Worm (Caenorhabditis elegans) whole organism, young adult: ENCODE data around the gene cct-6.
A peak's percentile ranks its signal among the peaks of the same experiment; 100 is the strongest.

Experiments
- B0019.2 ChIP-seq: fragments of 200-800 bp; sonication (Bioruptor generic); conservative IDR thresholded peaks from 2 replicates; pipeline ENCODE4 v1.3.6; 2022; ENCODE audit warnings: missing genetic modification reagents, missing genetic modification characterization, missing compliant biosample characterization
- B0035.1 ChIP-seq: sonication (generic microtip); optimal IDR thresholded peaks from 2 replicates; lab custom pipeline; 2016; ENCODE audit warnings: missing genetic modification characterization, mild to moderate bottlenecking, missing compliant biosample characterization, missing genotype, missing genetic modification reagents
- C17E4.6 ChIP-seq: fragments of 200-800 bp; sonication (Bioruptor generic); IDR thresholded peaks from 2 replicates; pipeline ENCODE4 v1.3.6; 2022; ENCODE audit warnings: missing genetic modification reagents, missing genetic modification characterization, missing compliant biosample characterization
- F37B4.10 ChIP-seq: fragments of 200-800 bp; sonication (Bioruptor generic); IDR thresholded peaks from 2 replicates; pipeline ENCODE4 v1.3.6; 2022; ENCODE audit warnings: missing genetic modification characterization, missing compliant biosample characterization
- K11D2.4 ChIP-seq: fragments of 200-800 bp; sonication (Bioruptor generic); IDR thresholded peaks from 2 replicates; pipeline ENCODE4 v1.3.6; 2022; ENCODE audit warnings: missing genetic modification reagents, missing genetic modification characterization, missing compliant biosample characterization
- T07F8.4 ChIP-seq: sonication (generic microtip); optimal IDR thresholded peaks from 2 replicates; lab custom pipeline; 2016; ENCODE audit warnings: mild to moderate bottlenecking, missing genetic modification characterization, moderate library complexity, missing compliant biosample characterization
- Y56A3A.18 ChIP-seq: fragments of 200-800 bp; sonication (Bioruptor generic); IDR thresholded peaks from 2 replicates; pipeline ENCODE4 v1.3.6; 2022; ENCODE audit warnings: missing genetic modification reagents, missing genetic modification characterization, missing compliant biosample characterization
- Y79H2A.3 ChIP-seq: fragments of 200-800 bp; sonication (Bioruptor generic); conservative IDR thresholded peaks from 2 replicates; pipeline ENCODE4 v1.3.6; 2022; ENCODE audit warnings: missing genetic modification reagents, missing genetic modification characterization, missing compliant biosample characterization
- ama-1 ChIP-seq, 3 experiments: fragments of 150-350 bp in 1 of 3; sonication (generic microtip) in 2 of 3; optimal IDR thresholded peaks; 2 replicates each; lab custom pipeline; 2014 to 2018; ENCODE audit warnings: missing biosample characterization in 2 of 3, missing genetic modification characterization in 2 of 3, missing genetic modification reagents in 2 of 3
- attf-5 ChIP-seq: fragments of 200-800 bp; sonication (Bioruptor generic); optimal IDR thresholded peaks from 2 replicates; lab custom pipeline; 2018; ENCODE audit warnings: mild to moderate bottlenecking, missing genetic modification characterization, missing compliant biosample characterization
- ceh-79 ChIP-seq: sonication (generic microtip); optimal IDR thresholded peaks from 2 replicates; lab custom pipeline; 2017; ENCODE audit warnings: mild to moderate bottlenecking, missing genetic modification characterization, missing compliant biosample characterization
- die-1 ChIP-seq: sonication (generic microtip); optimal IDR thresholded peaks from 2 replicates; lab custom pipeline; 2016; ENCODE audit warnings: missing genotype, mild to moderate bottlenecking, missing genetic modification characterization, missing compliant biosample characterization
- dox-1 ChIP-seq: fragments of 200-800 bp; sonication (Bioruptor generic); IDR thresholded peaks from 2 replicates; pipeline ENCODE4 v1.3.6; 2022; ENCODE audit warnings: missing genetic modification reagents, missing genetic modification characterization, missing compliant biosample characterization
- dpff-1 ChIP-seq: sonication (generic microtip); optimal IDR thresholded peaks from 2 replicates; lab custom pipeline; 2017; ENCODE audit warnings: mild to moderate bottlenecking, missing genetic modification characterization, missing compliant biosample characterization
- dpl-1 ChIP-seq: fragments of 150-350 bp; optimal IDR thresholded peaks from 2 replicates; lab custom pipeline; 2014; ENCODE audit warnings: missing biosample characterization, missing genetic modification reagents, missing genetic modification characterization
- efl-1 ChIP-seq: fragments of 150-350 bp; optimal IDR thresholded peaks from 2 replicates; lab custom pipeline; 2014; ENCODE audit warnings: missing biosample characterization, missing genetic modification reagents, missing genetic modification characterization
- egl-18 ChIP-seq: fragments of 200-800 bp; sonication (Bioruptor generic); IDR thresholded peaks from 2 replicates; pipeline ENCODE4 v1.3.6; 2022; ENCODE audit warnings: missing genetic modification reagents, missing genetic modification characterization, missing compliant biosample characterization
- egl-44 ChIP-seq: fragments of 200-800 bp; sonication (Bioruptor generic); IDR thresholded peaks from 2 replicates; pipeline ENCODE4 v1.3.6; 2022; ENCODE audit warnings: missing genetic modification reagents, missing genetic modification characterization, missing compliant biosample characterization
- gei-17 ChIP-seq: fragments of 200-800 bp; sonication (Bioruptor generic); optimal IDR thresholded peaks from 2 replicates; lab custom pipeline; 2018; ENCODE audit warnings: mild to moderate bottlenecking, missing genetic modification characterization, missing compliant biosample characterization
- hmg-1.2 ChIP-seq: fragments of 200-800 bp; sonication (Bioruptor generic); IDR thresholded peaks from 2 replicates; pipeline ENCODE4 v1.3.6; 2022; ENCODE audit warnings: missing genetic modification reagents, missing genetic modification characterization, missing compliant biosample characterization
- hmg-20 ChIP-seq: fragments of 200-800 bp; sonication (Bioruptor generic); IDR thresholded peaks from 2 replicates; pipeline ENCODE4 v1.3.6; 2022; ENCODE audit warnings: missing genetic modification reagents, missing genetic modification characterization, missing compliant biosample characterization
- lag-1 ChIP-seq: fragments of 200-800 bp; sonication (Bioruptor generic); IDR thresholded peaks from 2 replicates; pipeline ENCODE4 v1.3.6; 2022; ENCODE audit warnings: missing genetic modification reagents, missing genetic modification characterization, missing compliant biosample characterization
- lir-1 ChIP-seq: fragments of 200-800 bp; sonication (Bioruptor generic); conservative IDR thresholded peaks from 2 replicates; pipeline ENCODE4 v1.3.6; 2022; ENCODE audit warnings: missing genetic modification reagents, missing genetic modification characterization, missing compliant biosample characterization
- lsy-27 ChIP-seq: sonication (generic microtip); optimal IDR thresholded peaks from 2 replicates; lab custom pipeline; 2017; ENCODE audit warnings: missing genetic modification characterization, mild to moderate bottlenecking, missing compliant biosample characterization, antibody characterized with exemption, missing genotype, borderline replicate concordance; ENCODE audit not compliant: insufficient read depth
- nhr-179 ChIP-seq: sonication (generic microtip); optimal IDR thresholded peaks from 2 replicates; lab custom pipeline; 2016; ENCODE audit warnings: mild to moderate bottlenecking, missing genetic modification characterization, missing compliant biosample characterization
- nhr-27 ChIP-seq: fragments of 200-800 bp; sonication (Bioruptor generic); optimal IDR thresholded peaks from 2 replicates; lab custom pipeline; 2018; ENCODE audit warnings: mild to moderate bottlenecking, missing genetic modification characterization, moderate library complexity, missing compliant biosample characterization
- nhr-80 ChIP-seq: sonication (generic microtip); optimal IDR thresholded peaks from 2 replicates; lab custom pipeline; 2016; ENCODE audit warnings: missing genetic modification characterization, missing compliant biosample characterization
- rcor-1 ChIP-seq: fragments of 200-800 bp; sonication (Bioruptor generic); IDR thresholded peaks from 2 replicates; pipeline ENCODE4 v1.3.6; 2022; ENCODE audit warnings: missing genetic modification reagents, missing genetic modification characterization, missing compliant biosample characterization
- rec-8 ChIP-seq, 2 experiments: sonication (generic microtip); optimal IDR thresholded peaks; 2 replicates each; lab custom pipeline; 2016; ENCODE audit warnings: mild to moderate bottlenecking in 2 of 2, missing genetic modification characterization in 2 of 2, missing genetic modification reagents in 2 of 2, missing genotype in 2 of 2, missing biosample characterization in 1 of 2, missing compliant biosample characterization in 1 of 2, moderate library complexity in 1 of 2
- repo-1 ChIP-seq: sonication (generic microtip); optimal IDR thresholded peaks from 2 replicates; lab custom pipeline; 2017; ENCODE audit warnings: mild to moderate bottlenecking, missing genetic modification characterization, missing compliant biosample characterization
- sdz-38 ChIP-seq: sonication (generic microtip); optimal IDR thresholded peaks from 2 replicates; lab custom pipeline; 2016; ENCODE audit warnings: missing genotype, missing genetic modification characterization, missing compliant biosample characterization
- sea-2 ChIP-seq: fragments of 200-800 bp; sonication (Bioruptor generic); IDR thresholded peaks from 2 replicates; pipeline ENCODE4 v1.3.6; 2022; ENCODE audit warnings: missing genetic modification characterization, missing compliant biosample characterization
- snpc-1.3 ChIP-seq: sonication (generic microtip); optimal IDR thresholded peaks from 2 replicates; lab custom pipeline; 2017; ENCODE audit warnings: missing genetic modification characterization, mild to moderate bottlenecking, missing compliant biosample characterization, antibody characterized with exemption, moderate library complexity, missing genotype, missing genetic modification reagents; ENCODE audit not compliant: insufficient read depth
- somi-1 ChIP-seq: fragments of 200-800 bp; sonication (Bioruptor generic); optimal IDR thresholded peaks from 2 replicates; lab custom pipeline; 2018; ENCODE audit warnings: mild to moderate bottlenecking, missing genetic modification characterization, missing compliant biosample characterization
- sptf-2 ChIP-seq: fragments of 200-800 bp; sonication (Bioruptor generic); optimal IDR thresholded peaks from 2 replicates; lab custom pipeline; 2018; ENCODE audit warnings: mild to moderate bottlenecking, missing genetic modification characterization, missing compliant biosample characterization
- tbx-9 ChIP-seq: sonication (generic microtip); optimal IDR thresholded peaks from 2 replicates; lab custom pipeline; 2016; ENCODE audit warnings: borderline replicate concordance, missing genetic modification characterization, inconsistent platforms, missing compliant biosample characterization
- unc-130 ChIP-seq: sonication (generic microtip); optimal IDR thresholded peaks from 2 replicates; lab custom pipeline; 2016; ENCODE audit warnings: missing genetic modification reagents, missing genetic modification characterization, missing compliant biosample characterization

Gene cct-6

DNA sequence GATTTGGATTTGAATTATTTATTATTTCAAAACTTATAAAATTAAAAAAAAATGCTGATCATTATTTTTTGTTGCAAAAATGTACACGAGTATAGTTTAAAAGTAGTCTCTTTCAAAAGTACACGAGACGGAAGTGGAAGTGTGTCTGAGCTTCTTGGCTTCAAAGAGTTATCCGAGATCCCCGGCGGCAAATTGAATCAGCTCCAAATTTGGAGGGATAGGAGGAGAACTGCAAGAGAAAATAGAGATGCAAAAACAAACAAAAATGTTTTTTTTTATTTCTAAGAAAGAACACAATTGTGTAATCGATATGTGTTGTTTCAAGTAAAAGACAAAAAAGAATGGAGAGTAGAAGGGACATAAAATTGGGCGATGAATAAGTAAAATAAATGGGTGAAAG lies 47.1 kb upstream of the cct-6 start:
- TF ChIP-seq repo-1 (tag; lab: Kevin White, UChicago), result no peak
- no peak for TF ChIP-seq dox-1 (GFP tag; lab: Robert Waterston, UW)
- TF ChIP-seq sdz-38 (tag; lab: Kevin White, UChicago), result no peak
- TF ChIP-seq egl-44 (GFP tag; lab: Robert Waterston, UW), result no peak
- no peak for TF ChIP-seq efl-1 (GFP tag; lab: Kevin White, UChicago)
- no peak for TF ChIP-seq gei-17 (GFP tag; lab: Kevin White, UChicago)
- no peak for TF ChIP-seq lir-1
- no peak for TF ChIP-seq egl-18 (GFP tag; lab: Robert Waterston, UW)
- TF ChIP-seq sptf-2 (GFP tag; lab: Kevin White, UChicago), result no peak
- TF ChIP-seq hmg-20, result no peak
- TF ChIP-seq Y56A3A.18, result no peak
- no peak for TF ChIP-seq sea-2 (GFP tag; lab: Robert Waterston, UW)
- no peak for TF ChIP-seq Y79H2A.3 (GFP tag; lab: Robert Waterston, UW)
- no peak for TF ChIP-seq C17E4.6 (GFP tag; lab: Robert Waterston, UW)
- no peak for TF ChIP-seq ceh-79 (tag; lab: Kevin White, UChicago)
- no peak for TF ChIP-seq dpff-1 (tag; lab: Kevin White, UChicago)
- TF ChIP-seq B0019.2 (GFP tag; lab: Robert Waterston, UW), result no peak
- no peak for TF ChIP-seq lag-1 (GFP tag; lab: Robert Waterston, UW)
- no peak for TF ChIP-seq B0035.1 (tag; lab: Kevin White, UChicago)
- TF ChIP-seq, all 124 proteins: peak for 0

DNA sequence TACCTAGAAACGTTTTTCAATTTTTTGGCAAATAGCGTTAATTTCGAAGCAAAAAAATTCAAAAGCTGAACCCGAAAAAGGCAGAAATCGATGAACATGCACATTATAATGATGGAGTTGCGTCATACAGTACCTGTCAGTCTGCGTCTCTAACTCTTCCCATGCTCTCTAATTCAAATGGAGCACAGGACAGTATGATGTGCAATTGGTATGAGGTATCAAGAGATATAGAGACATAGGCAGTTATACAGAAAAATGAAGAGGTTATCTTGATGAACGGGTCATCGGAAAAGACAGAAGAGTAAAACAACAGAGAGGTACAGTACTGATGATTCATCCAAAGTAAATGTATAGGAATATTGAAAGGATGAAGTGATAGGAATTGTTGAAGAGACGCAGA lies 45.2 kb upstream of the cct-6 start:
- TF ChIP-seq rcor-1 (GFP tag; lab: Robert Waterston, UW), result no peak
- TF ChIP-seq dpl-1 (GFP tag; lab: Kevin White, UChicago), result no peak
- no peak for TF ChIP-seq F37B4.10 (GFP tag; lab: Robert Waterston, UW)
- TF ChIP-seq hmg-1.2 (GFP tag; lab: Robert Waterston, UW), result peak; percentile 61; the same call in 1 of the 2 replicates
- no peak for TF ChIP-seq somi-1 (GFP tag; lab: Kevin White, UChicago)
- TF ChIP-seq tbx-9, result no peak
- TF ChIP-seq rec-8 (tag; optimal IDR thresholded peaks at IDR 0.05; lab: Kevin White, UChicago), result no peak
- no peak for TF ChIP-seq die-1 (tag; lab: Kevin White, UChicago)
- peak; percentile 28 for TF ChIP-seq nhr-80 (tag; lab: Kevin White, UChicago)
- TF ChIP-seq, all 124 proteins: peak for 2

DNA sequence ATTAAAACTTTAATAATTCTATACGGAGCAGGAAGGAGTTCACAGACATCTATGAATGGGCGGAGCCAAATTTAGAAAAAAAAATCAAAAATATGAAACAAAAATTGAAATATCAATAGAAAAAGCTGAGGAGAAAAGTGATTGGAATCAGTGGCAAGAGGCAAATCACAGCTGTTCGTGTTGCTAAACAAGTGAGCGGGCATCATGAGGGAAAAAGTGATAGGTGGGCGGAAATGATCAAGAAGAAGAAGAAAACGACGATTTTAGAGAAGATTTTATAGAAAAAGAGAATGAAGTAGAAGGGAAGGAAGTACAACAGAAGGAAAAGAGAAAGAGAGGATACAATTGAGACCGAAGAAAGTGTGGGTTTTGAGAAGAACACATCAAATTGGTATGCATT lies 43.1 kb upstream of the cct-6 start:
- TF ChIP-seq T07F8.4 (tag; lab: Kevin White, UChicago) (no peak), lsy-27 (tag; lab: Kevin White, UChicago) (no peak), unc-130 (GFP tag; lab: Kevin White, UChicago) (no peak), attf-5 (GFP tag; lab: Kevin White, UChicago) (no peak), snpc-1.3 (tag; lab: Kevin White, UChicago) (no peak), nhr-179 (no peak), ama-1 (optimal IDR thresholded peaks at IDR 0.05; lab: Kevin White, UChicago) (no peak), ama-1 (GFP tag; optimal IDR thresholded peaks at IDR 0.05; lab: Kevin White, UChicago) (no peak), nhr-27 (no peak), nhr-80 (tag; lab: Kevin White, UChicago) (no peak), K11D2.4 (no peak)
